Worm (Caenorhabditis elegans) whole organism, young adult: ENCODE data around the gene srh-62.

Experiments used
- B0336.3 ChIP-seq: fragments of 200-800 bp; sonication (Bioruptor generic); IDR thresholded peaks from 2 replicates; pipeline ENCODE4 v1.3.6; 2022; ENCODE audit warnings: missing genetic modification characterization, missing compliant biosample characterization
- C17E4.6 ChIP-seq: fragments of 200-800 bp; sonication (Bioruptor generic); IDR thresholded peaks from 2 replicates; pipeline ENCODE4 v1.3.6; 2022; ENCODE audit warnings: missing genetic modification reagents, missing genetic modification characterization, missing compliant biosample characterization
- D2030.7 ChIP-seq: fragments of 200-800 bp; sonication (Bioruptor generic); IDR thresholded peaks from 2 replicates; pipeline ENCODE4 v1.3.6; 2022; ENCODE audit warnings: missing genetic modification reagents, missing genetic modification characterization, missing compliant biosample characterization
- K11D2.4 ChIP-seq: fragments of 200-800 bp; sonication (Bioruptor generic); IDR thresholded peaks from 2 replicates; pipeline ENCODE4 v1.3.6; 2022; ENCODE audit warnings: missing genetic modification reagents, missing genetic modification characterization, missing compliant biosample characterization
- Y53G8AR.9 ChIP-seq: fragments of 200-800 bp; sonication (Bioruptor generic); conservative IDR thresholded peaks from 2 replicates; pipeline ENCODE4 v1.3.6; 2022; ENCODE audit warnings: missing genetic modification reagents, missing genetic modification characterization, missing compliant biosample characterization
- akir-1 ChIP-seq: fragments of 200-800 bp; sonication (Bioruptor generic); optimal IDR thresholded peaks from 2 replicates; lab custom pipeline; 2018; ENCODE audit warnings: mild to moderate bottlenecking, missing genetic modification characterization, moderate library complexity, missing compliant biosample characterization
- aptf-3 ChIP-seq: fragments of 200-800 bp; sonication (Bioruptor generic); IDR thresholded peaks from 2 replicates; pipeline ENCODE4 v1.3.6; 2022; ENCODE audit warnings: missing genetic modification characterization, missing compliant biosample characterization
- athp-1 ChIP-seq: sonication (generic microtip); optimal IDR thresholded peaks from 2 replicates; lab custom pipeline; 2017; ENCODE audit warnings: mild to moderate bottlenecking, missing genetic modification characterization, missing compliant biosample characterization
- ccch-3 ChIP-seq: fragments of 200-800 bp; sonication (Bioruptor generic); optimal IDR thresholded peaks from 2 replicates; lab custom pipeline; 2018; ENCODE audit warnings: mild to moderate bottlenecking, missing genetic modification characterization, missing compliant biosample characterization
- cebp-1 ChIP-seq, 2 experiments: fragments of 200-800 bp in 1 of 2; sonication (Bioruptor generic) in 1 of 2; sonication (generic microtip) in 1 of 2; IDR thresholded peaks in 1 of 2; optimal IDR thresholded peaks in 1 of 2; 2 replicates each; pipeline versions ENCODE4 v1.3.6 to Lab custom; 2017 to 2022; ENCODE audit warnings: missing compliant biosample characterization in 2 of 2, missing genetic modification characterization in 2 of 2, mild to moderate bottlenecking in 1 of 2, missing genetic modification reagents in 1 of 2, moderate library complexity in 1 of 2
- cebp-2 ChIP-seq: fragments of 200-800 bp; sonication (Bioruptor generic); IDR thresholded peaks from 2 replicates; pipeline ENCODE4 v1.3.6; 2022; ENCODE audit warnings: missing genetic modification characterization, missing compliant biosample characterization
- die-1 ChIP-seq: sonication (generic microtip); optimal IDR thresholded peaks from 2 replicates; lab custom pipeline; 2016; ENCODE audit warnings: missing genotype, mild to moderate bottlenecking, missing genetic modification characterization, missing compliant biosample characterization
- dpl-1 ChIP-seq: fragments of 150-350 bp; optimal IDR thresholded peaks from 2 replicates; lab custom pipeline; 2014; ENCODE audit warnings: missing biosample characterization, missing genetic modification reagents, missing genetic modification characterization
- egrh-3 ChIP-seq: fragments of 200-800 bp; sonication (Bioruptor generic); IDR thresholded peaks from 2 replicates; pipeline ENCODE4 v1.3.6; 2022; ENCODE audit warnings: missing genetic modification reagents, missing genetic modification characterization, missing compliant biosample characterization
- hmg-1.2 ChIP-seq: fragments of 200-800 bp; sonication (Bioruptor generic); IDR thresholded peaks from 2 replicates; pipeline ENCODE4 v1.3.6; 2022; ENCODE audit warnings: missing genetic modification reagents, missing genetic modification characterization, missing compliant biosample characterization
- hrde-1 ChIP-seq: sonication (generic microtip); optimal IDR thresholded peaks from 2 replicates; lab custom pipeline; 2016; ENCODE audit warnings: missing genetic modification characterization, mild to moderate bottlenecking, missing compliant biosample characterization, moderate library complexity, missing genotype, missing genetic modification reagents, borderline replicate concordance
- lin-26 ChIP-seq: fragments of 200-800 bp; sonication (Bioruptor generic); IDR thresholded peaks from 2 replicates; pipeline ENCODE4 v1.3.6; 2022; ENCODE audit warnings: missing genetic modification reagents, missing genetic modification characterization, missing compliant biosample characterization
- lin-54 ChIP-seq: fragments of 200-800 bp; sonication (Bioruptor generic); optimal IDR thresholded peaks from 2 replicates; lab custom pipeline; 2018; ENCODE audit warnings: mild to moderate bottlenecking, missing genetic modification characterization, missing compliant biosample characterization
- madf-6 ChIP-seq: fragments of 200-800 bp; sonication (Bioruptor generic); IDR thresholded peaks from 2 replicates; pipeline ENCODE4 v1.3.6; 2022; ENCODE audit warnings: missing genetic modification reagents, missing genetic modification characterization, missing compliant biosample characterization
- nfya-2 ChIP-seq: fragments of 200-800 bp; sonication (Bioruptor generic); IDR thresholded peaks from 2 replicates; pipeline ENCODE4 v1.3.6; 2022; ENCODE audit warnings: missing genetic modification reagents, missing genetic modification characterization, missing compliant biosample characterization
- nfyb-1 ChIP-seq: fragments of 200-800 bp; sonication (Bioruptor generic); IDR thresholded peaks from 2 replicates; pipeline ENCODE4 v1.3.6; 2022; ENCODE audit warnings: missing genetic modification reagents, missing genetic modification characterization, missing compliant biosample characterization
- nhr-120 ChIP-seq: fragments of 200-800 bp; sonication (Bioruptor generic); IDR thresholded peaks from 2 replicates; pipeline ENCODE4 v1.3.6; 2022; ENCODE audit warnings: missing genetic modification characterization, missing compliant biosample characterization
- nhr-80 ChIP-seq: sonication (generic microtip); optimal IDR thresholded peaks from 2 replicates; lab custom pipeline; 2016; ENCODE audit warnings: missing genetic modification characterization, missing compliant biosample characterization
- repo-1 ChIP-seq: sonication (generic microtip); optimal IDR thresholded peaks from 2 replicates; lab custom pipeline; 2017; ENCODE audit warnings: mild to moderate bottlenecking, missing genetic modification characterization, missing compliant biosample characterization
- sea-2 ChIP-seq: fragments of 200-800 bp; sonication (Bioruptor generic); IDR thresholded peaks from 2 replicates; pipeline ENCODE4 v1.3.6; 2022; ENCODE audit warnings: missing genetic modification characterization, missing compliant biosample characterization
- snpc-1.1 ChIP-seq: sonication (generic microtip); optimal IDR thresholded peaks from 2 replicates; lab custom pipeline; 2017; ENCODE audit warnings: missing genetic modification characterization, mild to moderate bottlenecking, missing compliant biosample characterization, antibody characterized with exemption, moderate library complexity, missing genotype, missing genetic modification reagents; ENCODE audit not compliant: insufficient read depth
- snpc-4 ChIP-seq, 5 experiments: fragments of 150-350 bp in 1 of 5; sonication (generic microtip) in 4 of 5; optimal IDR thresholded peaks; 2 replicates each; lab custom pipeline; 2014 to 2018; ENCODE audit warnings: missing genetic modification characterization in 5 of 5, missing biosample characterization in 3 of 5, antibody characterized with exemption in 2 of 5, mild to moderate bottlenecking in 2 of 5, missing compliant biosample characterization in 2 of 5, missing genotype in 2 of 5, moderate library complexity in 2 of 5, missing genetic modification reagents in 1 of 5
- zim-3 ChIP-seq: sonication (generic microtip); optimal IDR thresholded peaks from 2 replicates; lab custom pipeline; 2017; ENCODE audit warnings: mild to moderate bottlenecking, missing genetic modification characterization, moderate library complexity, missing compliant biosample characterization
- ztf-22 ChIP-seq: fragments of 200-800 bp; sonication (Bioruptor generic); optimal IDR thresholded peaks from 2 replicates; lab custom pipeline; 2018; ENCODE audit warnings: mild to moderate bottlenecking, missing genetic modification characterization, moderate library complexity, missing compliant biosample characterization
- ztf-25 ChIP-seq: fragments of 200-800 bp; sonication (Bioruptor generic); IDR thresholded peaks from 2 replicates; pipeline ENCODE4 v1.3.6; 2022; ENCODE audit warnings: missing genetic modification reagents, missing genetic modification characterization, missing compliant biosample characterization

The srh-62 gene

DNA sequence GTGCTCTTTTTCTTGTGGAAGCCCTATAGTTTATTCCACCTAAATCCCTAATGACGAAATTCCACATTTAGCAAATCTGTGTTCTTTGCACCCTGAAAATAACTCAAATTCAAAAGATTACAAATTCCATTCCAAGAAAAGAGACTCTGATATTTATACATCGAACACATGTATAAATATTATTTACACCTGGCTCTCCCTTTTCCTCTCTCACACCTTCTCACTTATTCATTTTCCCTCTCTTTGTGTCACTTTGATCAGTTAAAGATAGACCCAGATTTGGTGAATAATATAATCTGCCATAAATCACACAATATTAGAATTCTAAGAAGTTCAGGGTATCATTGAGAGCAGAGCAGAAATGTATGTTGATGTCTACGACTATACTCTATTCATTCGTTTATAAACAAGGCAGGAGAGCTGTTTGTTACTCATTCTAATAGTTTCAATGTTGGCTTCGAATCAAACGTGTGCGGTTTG is 10.7 kb downstream of the srh-62 start, which contains the start of gene nhr-254 (continued):
- no peak for TF ChIP-seq hrde-1 (tag; lab: Kevin White, UChicago)
- TF ChIP-seq dpl-1: no peak
- no peak for TF ChIP-seq Y53G8AR.9 (GFP tag; lab: Robert Waterston, UW)

DNA sequence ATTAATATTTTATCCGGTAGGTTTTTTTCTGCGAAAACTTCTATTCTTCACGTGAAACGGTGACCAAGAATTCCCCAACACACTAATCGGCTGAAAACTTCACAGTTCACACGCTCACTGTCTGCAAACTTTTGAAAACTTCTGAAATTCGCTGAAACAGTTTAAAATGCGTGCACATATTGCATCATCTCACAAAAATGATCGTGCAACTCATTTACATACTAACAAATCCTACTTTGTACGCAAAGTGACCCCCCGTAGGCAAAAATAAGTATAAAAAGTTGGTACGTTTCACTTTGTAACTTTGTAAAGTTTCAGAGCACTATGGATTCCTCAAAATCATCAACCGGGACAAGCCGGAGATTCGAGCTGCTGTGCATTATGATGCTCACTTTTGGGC is 14.5 kb downstream of the srh-62 start, which contains the start of gene ZK6.6:
ZK6.6 (plus strand) TSS at position 301 of the 400 bp plus-strand sequence.
- TF ChIP-seq repo-1 (tag; lab: Kevin White, UChicago) (peak; percentile 13), nfya-2 (GFP tag; lab: Robert Waterston, UW) (no peak), B0336.3 (GFP tag; lab: Robert Waterston, UW) (0 out of 2 replicates have a peak, but pooled peaks have one; percentile 23)

DNA sequence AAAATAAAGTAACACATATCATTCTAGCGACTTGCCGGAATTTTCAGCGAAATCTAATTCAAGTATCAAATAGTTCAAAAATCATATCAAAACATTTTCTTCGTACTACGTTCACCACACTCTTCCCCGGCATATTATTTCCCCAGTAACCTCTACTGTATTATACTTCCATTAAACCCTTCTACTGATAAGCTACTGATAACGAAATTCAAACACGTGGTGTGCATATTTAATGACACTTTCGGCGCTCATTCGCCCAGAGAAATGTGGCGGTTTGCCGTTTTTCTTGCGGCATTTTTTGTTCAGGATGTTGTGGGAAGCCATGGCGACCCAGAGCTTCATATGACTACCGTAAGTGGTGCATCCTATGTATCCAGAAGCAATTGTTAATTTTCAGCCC is 17.4 kb downstream of the srh-62 start, which contains the start of gene lipl-5:
lipl-5 (plus strand) TSS at position 259 of the 400 bp plus-strand sequence.
- no peak for TF ChIP-seq repo-1 (tag; lab: Kevin White, UChicago)
- TF ChIP-seq nhr-120 (GFP tag; lab: Robert Waterston, UW): no peak
- no peak for TF ChIP-seq aptf-3
- no peak for TF ChIP-seq akir-1 (GFP tag; lab: Kevin White, UChicago)
- no peak for TF ChIP-seq madf-6 (GFP tag; lab: Robert Waterston, UW)
- TF ChIP-seq B0336.3 (GFP tag; lab: Robert Waterston, UW): no peak
- no peak for TF ChIP-seq lin-54 (GFP tag; lab: Kevin White, UChicago)
- no peak for TF ChIP-seq cebp-2
- TF ChIP-seq nhr-80: peak; percentile 79
- TF ChIP-seq ztf-22 (GFP tag; lab: Kevin White, UChicago): peak; percentile 10
- TF ChIP-seq snpc-1.1 (tag; lab: Kevin White, UChicago): no peak
- no peak for TF ChIP-seq ccch-3 (GFP tag; lab: Kevin White, UChicago)
- no peak for TF ChIP-seq sea-2 (GFP tag; lab: Robert Waterston, UW)
- TF ChIP-seq C17E4.6 (GFP tag; lab: Robert Waterston, UW): no peak
- no peak for TF ChIP-seq D2030.7 (GFP tag; lab: Robert Waterston, UW)
- TF ChIP-seq K11D2.4: no peak
- no peak for TF ChIP-seq die-1 (tag; lab: Kevin White, UChicago)
- no peak for TF ChIP-seq hmg-1.2 (GFP tag; lab: Robert Waterston, UW)
- no peak for TF ChIP-seq zim-3
- no peak for TF ChIP-seq snpc-4 (GFP tag; optimal IDR thresholded peaks at IDR 0.05; lab: Kevin White, UChicago)
- peak in 1 of 4 experiments; percentile 16 for TF ChIP-seq snpc-4 (tag; optimal IDR thresholded peaks at IDR 0.05; lab: Kevin White, UChicago)
- TF ChIP-seq egrh-3 (GFP tag; lab: Robert Waterston, UW): no peak
- TF ChIP-seq cebp-1 (GFP tag; IDR thresholded peaks at IDR 0.05; lab: Robert Waterston, UW): no peak
- peak; percentile 26 for TF ChIP-seq cebp-1 (tag; optimal IDR thresholded peaks at IDR 0.05; lab: Kevin White, UChicago)
- TF ChIP-seq ztf-25 (GFP tag; lab: Robert Waterston, UW): no peak
- no peak for TF ChIP-seq athp-1 (tag; lab: Kevin White, UChicago)

DNA sequence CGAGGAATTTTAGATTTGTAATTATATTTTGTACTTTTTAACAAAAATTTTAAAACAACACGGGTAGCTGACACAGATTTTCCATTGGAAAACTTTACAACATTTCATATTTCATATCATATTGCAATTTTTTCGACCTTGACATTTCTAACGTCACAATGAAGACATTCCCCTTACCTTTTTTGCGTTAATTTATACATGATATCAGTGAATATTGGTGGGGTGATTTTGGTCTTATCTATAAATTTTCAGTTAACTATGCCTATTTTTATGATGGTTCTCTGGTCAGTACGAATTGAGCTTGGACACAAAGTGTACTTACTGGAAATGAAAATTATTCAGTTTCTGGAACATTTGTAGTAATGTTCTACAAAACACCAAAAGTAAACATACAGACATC is 18.4 kb downstream of the srh-62 start:
- no peak for TF ChIP-seq lin-26 (GFP tag; lab: Robert Waterston, UW)
- 0 out of 2 replicates have a peak, but pooled peaks have one; percentile 58 for TF ChIP-seq nfyb-1
- peak; percentile 65 for TF ChIP-seq nhr-80
